Worm (Caenorhabditis elegans) whole organism, L2 larva: ENCODE measurements around the gene C04F5.2.

ENCODE experiments used
- aly-2 ChIP-seq: fragments of 150-350 bp; optimal IDR thresholded peaks from 2 replicates; lab custom pipeline; 2014; ENCODE audit warnings: missing biosample characterization, missing genetic modification characterization
- ama-1 ChIP-seq: fragments of 150-350 bp; optimal IDR thresholded peaks from 2 replicates; lab custom pipeline; 2018; ENCODE audit warnings: inconsistent platforms
- ceh-82 ChIP-seq: fragments of 150-350 bp; optimal IDR thresholded peaks from 2 replicates; lab custom pipeline; 2014; ENCODE audit warnings: missing biosample characterization, missing genetic modification characterization
- elt-3 ChIP-seq: sonication (generic microtip); optimal IDR thresholded peaks from 2 replicates; lab custom pipeline; 2017; ENCODE audit warnings: missing biosample characterization, missing genetic modification characterization
- lin-11 ChIP-seq: fragments of 150-350 bp; sonication (generic microtip); optimal IDR thresholded peaks from 2 replicates; lab custom pipeline; 2014; ENCODE audit warnings: missing biosample characterization, missing genetic modification characterization, inconsistent platforms, mixed read lengths
- nhr-10 ChIP-seq: sonication (generic microtip); optimal IDR thresholded peaks from 2 replicates; lab custom pipeline; 2017; ENCODE audit warnings: missing biosample characterization, missing genetic modification characterization
- nhr-129 ChIP-seq: fragments of 150-350 bp; optimal IDR thresholded peaks from 2 replicates; lab custom pipeline; 2014; ENCODE audit warnings: missing biosample characterization, missing genetic modification characterization
- nhr-6 ChIP-seq: fragments of 150-350 bp; optimal IDR thresholded peaks from 2 replicates; lab custom pipeline; 2014; ENCODE audit warnings: missing biosample characterization, missing genetic modification characterization
- sma-9 ChIP-seq, 2 experiments: fragments of 150-350 bp in 1 of 2; sonication (generic microtip) in 1 of 2; optimal IDR thresholded peaks; 2 replicates each; lab custom pipeline; 2014 to 2016; ENCODE audit warnings: missing genetic modification characterization in 2 of 2, mild to moderate bottlenecking in 1 of 2, missing biosample characterization in 1 of 2, missing compliant biosample characterization in 1 of 2, missing genetic modification reagents in 1 of 2, moderate library complexity in 1 of 2
- unc-62 ChIP-seq: fragments of 150-350 bp; optimal IDR thresholded peaks from 2 replicates; lab custom pipeline; 2014; ENCODE audit warnings: missing biosample characterization, missing genetic modification reagents, missing genetic modification characterization

DNA sequence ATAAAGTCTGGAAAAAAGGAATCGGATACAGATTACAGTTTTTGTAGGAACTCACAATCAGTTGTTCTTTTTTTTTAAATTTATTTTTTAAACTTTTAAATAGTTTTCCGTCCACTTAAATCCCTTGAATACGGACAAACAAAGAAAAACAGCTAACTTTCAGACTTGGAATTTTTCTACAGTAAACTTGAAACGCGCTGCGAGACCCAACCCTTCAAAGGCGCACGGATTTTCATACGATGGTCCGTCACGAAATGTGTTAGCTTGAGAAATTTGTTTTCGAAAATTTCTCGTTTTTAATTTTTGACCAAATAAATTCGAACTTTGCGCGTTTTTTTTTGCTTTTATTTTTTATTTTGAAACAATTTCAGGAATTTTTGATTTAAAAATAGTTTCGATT is 50.4 kb downstream of the C04F5.2 start:
- TF ChIP-seq nhr-10 (no peak), nhr-6 (tag; lab: Kevin White, UChicago) (no peak), aly-2 (tag; lab: Kevin White, UChicago) (no peak), elt-3 (tag; lab: Kevin White, UChicago) (no peak), unc-62 (GFP tag; lab: Kevin White, UChicago) (no peak), sma-9 (GFP tag; optimal IDR thresholded peaks at IDR 0.05; lab: Kevin White, UChicago) (no peak), sma-9 (tag; optimal IDR thresholded peaks at IDR 0.05; lab: Kevin White, UChicago) (no peak), nhr-129 (tag; lab: Kevin White, UChicago) (no peak), ama-1 (lab: Kevin White, UChicago) (no peak), ceh-82 (tag; lab: Kevin White, UChicago) (no peak), lin-11 (no peak)
